Worm (Caenorhabditis elegans) whole organism, L1 larva: Measurements from ENCODE around the gene srd-65.

Experiments used
- lin-13 ChIP-seq: fragments of 150-350 bp; optimal IDR thresholded peaks from 2 replicates; lab custom pipeline; 2014; ENCODE audit warnings: missing biosample characterization, missing genetic modification reagents, missing genetic modification characterization
- lin-39 ChIP-seq: fragments of 150-350 bp; optimal IDR thresholded peaks from 2 replicates; lab custom pipeline; 2014; ENCODE audit warnings: missing biosample characterization, missing genetic modification reagents, missing genetic modification characterization
- lsy-2 ChIP-seq, 2 experiments: fragments of 150-350 bp; optimal IDR thresholded peaks; 2 replicates each; lab custom pipeline; 2014; ENCODE audit warnings: missing biosample characterization in 2 of 2, missing genetic modification characterization in 2 of 2
- mab-9 ChIP-seq: fragments of 200-800 bp; sonication (Bioruptor generic); IDR thresholded peaks from 2 replicates; pipeline ENCODE4 v1.3.6; 2022; ENCODE audit warnings: missing genetic modification reagents, missing genetic modification characterization, missing compliant biosample characterization

ce11 chrIII:2239587-2240144 lies 15.8 kb upstream of the srd-65 start, which contains the start of gene C39B5.10:
- TF ChIP-seq lin-39 (no peak), mab-9 (no peak), lin-13 (GFP tag; lab: Kevin White, UChicago) (no peak), lsy-2 (tag; optimal IDR thresholded peaks at IDR 0.05; lab: Kevin White, UChicago) (no peak)
